Worm (Caenorhabditis elegans): ENCODE results near the gene ugt-64.

Gene ugt-64

ce11 chrV:3548798-3549197 lies 42.6 kb upstream of the ugt-64 start, which contains the start of gene srw-130:
TSS of gene srw-130 (minus strand) at chrV:3548898.
- TF ChIP-seq ceh-91 (GFP tag; IDR thresholded peaks at IDR 0.05) (no peak), nhr-120 (GFP tag; IDR thresholded peaks at IDR 0.05) (no peak), madf-10 (tag; optimal IDR thresholded peaks at IDR 0.05) (no peak), hrde-1 (tag; optimal IDR thresholded peaks at IDR 0.05; ENCODE audit: borderline replicate concordance) (no peak), hmg-20 (GFP tag; IDR thresholded peaks at IDR 0.05) (no peak), lin-40 (tag; optimal IDR thresholded peaks at IDR 0.05) (no peak), hlh-26 (GFP tag; conservative IDR thresholded peaks at IDR 0.05) (no peak), bed-1 (GFP tag; IDR thresholded peaks at IDR 0.05) (no peak), lin-26 (GFP tag; IDR thresholded peaks at IDR 0.05) (no peak), lir-1 (GFP tag; conservative IDR thresholded peaks at IDR 0.05) (no peak), attf-5 (GFP tag; optimal IDR thresholded peaks at IDR 0.05) (no peak), ekl-4 (GFP tag; IDR thresholded peaks at IDR 0.05) (no peak), madf-6 (GFP tag; IDR thresholded peaks at IDR 0.05) (no peak), Y56A3A.18 (GFP tag; IDR thresholded peaks at IDR 0.05) (no peak), fkh-3 (tag; optimal IDR thresholded peaks at IDR 0.05) (no peak)

ce11 chrV:3546517-3546916 lies 40.4 kb upstream of the ugt-64 start, which contains the start of gene srbc-68:
TSS of gene srbc-68 (minus strand) at chrV:3546617.
- TF ChIP-seq unc-62 (GFP tag; optimal IDR thresholded peaks at IDR 0.05) (no peak), ztf-26 (tag; optimal IDR thresholded peaks at IDR 0.05) (no peak), ztf-3 (GFP tag; optimal IDR thresholded peaks at IDR 0.05) (no peak), ama-1 (optimal IDR thresholded peaks at IDR 0.05) (no peak), ama-1 (GFP tag; optimal IDR thresholded peaks at IDR 0.05) (no peak), F10E7.11 (tag; optimal IDR thresholded peaks at IDR 0.05) (no peak), F57A8.1 (GFP tag; optimal IDR thresholded peaks at IDR 0.05) (no peak)

ce11 chrV:3543344-3543743 lies 37.2 kb upstream of the ugt-64 start, which contains the start of gene nhr-222:
TSS of gene nhr-222 (minus strand) at chrV:3543444.
- no peak for TF ChIP-seq akir-1 (GFP tag; optimal IDR thresholded peaks at IDR 0.05)
- no peak for TF ChIP-seq cebp-2 (GFP tag; IDR thresholded peaks at IDR 0.05)
- no peak for TF ChIP-seq hrde-1 (tag; optimal IDR thresholded peaks at IDR 0.05; ENCODE audit: borderline replicate concordance)
- no peak for TF ChIP-seq hmg-1.2 (GFP tag; IDR thresholded peaks at IDR 0.05)
- no peak for TF ChIP-seq lsl-1 (GFP tag; optimal IDR thresholded peaks at IDR 0.05)
- TF ChIP-seq ceh-91 (GFP tag; IDR thresholded peaks at IDR 0.05), result no peak
- no peak for TF ChIP-seq nhr-90 (tag; optimal IDR thresholded peaks at IDR 0.05)
- no peak for TF ChIP-seq die-1 (tag; optimal IDR thresholded peaks at IDR 0.05)
- TF ChIP-seq lsy-27 (tag; optimal IDR thresholded peaks at IDR 0.05; ENCODE audit: borderline replicate concordance, insufficient read depth), result no peak
- TF ChIP-seq tlf-1 (GFP tag; optimal IDR thresholded peaks at IDR 0.05), result no peak

- TF ChIP-seq mes-4 (tag; optimal IDR thresholded peaks at IDR 0.05), result no peak
- TF ChIP-seq madf-8 (GFP tag; conservative IDR thresholded peaks at IDR 0.05), result no peak
- no peak for TF ChIP-seq egl-18 (GFP tag; IDR thresholded peaks at IDR 0.05)
- no peak for TF ChIP-seq sea-2 (GFP tag; IDR thresholded peaks at IDR 0.05)
- TF ChIP-seq akir-1 (GFP tag; optimal IDR thresholded peaks at IDR 0.05), result no peak
- TF ChIP-seq tbx-9 (tag; optimal IDR thresholded peaks at IDR 0.05; ENCODE audit: borderline replicate concordance), result no peak
- no peak for TF ChIP-seq ceh-58 (GFP tag; IDR thresholded peaks at IDR 0.05)
- TF ChIP-seq gei-17 (GFP tag; optimal IDR thresholded peaks at IDR 0.05), result no peak
- TF ChIP-seq F52B5.7 (tag; optimal IDR thresholded peaks at IDR 0.05), result no peak
- no peak for TF ChIP-seq nhr-27 (tag; optimal IDR thresholded peaks at IDR 0.05)
- TF ChIP-seq T07F8.4 (tag; optimal IDR thresholded peaks at IDR 0.05), result no peak
- TF ChIP-seq nfyb-1 (GFP tag; IDR thresholded peaks at IDR 0.05), result no peak
These were observed 35.0 kb upstream of the ugt-64 start, which contains the start of gene srbc-67 for ce11 chrV:3541117-3541516. TSS of gene srbc-67 (minus strand) at chrV:3541217.
